Worm (Caenorhabditis elegans) whole organism, early embryonic: ENCODE data around the gene C32D5.8.

Experiments
- F13C5.2 ChIP-seq: sonication (generic microtip); optimal IDR thresholded peaks from 2 replicates; lab custom pipeline; 2017; ENCODE audit warnings: mild to moderate bottlenecking, missing genetic modification characterization, inconsistent platforms, missing compliant biosample characterization
- ama-1 ChIP-seq: fragments of 150-350 bp; optimal IDR thresholded peaks from 2 replicates; lab custom pipeline; 2014
- ceh-13 ChIP-seq: fragments of 200-800 bp; sonication (Bioruptor generic); optimal IDR thresholded peaks from 2 replicates; lab custom pipeline; 2018; ENCODE audit warnings: mild to moderate bottlenecking, missing genetic modification characterization, missing compliant biosample characterization
- ceh-36 ChIP-seq: sonication (generic microtip); optimal IDR thresholded peaks from 2 replicates; lab custom pipeline; 2016; ENCODE audit warnings: missing genetic modification characterization, inconsistent platforms, missing compliant biosample characterization
- ets-7 ChIP-seq: sonication (generic microtip); optimal IDR thresholded peaks from 2 replicates; lab custom pipeline; 2016; ENCODE audit warnings: missing genotype, missing genetic modification characterization, missing compliant biosample characterization
- flt-1 ChIP-seq: fragments of 200-800 bp; sonication (Bioruptor generic); IDR thresholded peaks from 2 replicates; pipeline ENCODE4 v1.3.6; 2022; ENCODE audit warnings: missing genetic modification characterization, missing compliant biosample characterization
- hnd-1 ChIP-seq: sonication (generic microtip); optimal IDR thresholded peaks from 2 replicates; lab custom pipeline; 2016; ENCODE audit warnings: missing genetic modification characterization, missing compliant biosample characterization
- scrt-1 ChIP-seq: fragments of 200-800 bp; sonication (Bioruptor generic); IDR thresholded peaks from 2 replicates; pipeline ENCODE4 v1.3.6; 2022; ENCODE audit warnings: missing genetic modification characterization, missing compliant biosample characterization
- tbx-11 ChIP-seq: fragments of 200-800 bp; sonication (Bioruptor generic); IDR thresholded peaks from 2 replicates; pipeline ENCODE4 v1.3.6; 2022; ENCODE audit warnings: missing genetic modification characterization, missing compliant biosample characterization
- tbx-37 ChIP-seq: fragments of 200-800 bp; sonication (Bioruptor generic); conservative IDR thresholded peaks from 2 replicates; pipeline ENCODE4 v1.3.6; 2022; ENCODE audit warnings: missing genetic modification reagents, missing genetic modification characterization, missing compliant biosample characterization

- TF ChIP-seq ets-7 (tag; lab: Kevin White, UChicago) (no peak), flt-1 (no peak), ama-1 (lab: Kevin White, UChicago) (no peak), F13C5.2 (no peak), ceh-36 (tag; lab: Kevin White, UChicago) (no peak), hnd-1 (tag; lab: Kevin White, UChicago) (no peak), scrt-1 (GFP tag; lab: Robert Waterston, UW) (no peak), tbx-11 (no peak), ceh-13 (GFP tag; lab: Kevin White, UChicago) (no peak), tbx-37 (GFP tag; lab: Robert Waterston, UW) (no peak)
Observed at ce11 chrII:6380866-6381265, 35.1 kb upstream of the C32D5.8 start, which contains the start of gene F58F12.12.
